Worm (Caenorhabditis elegans): Measurements from ENCODE around the gene C28G1.10.

C28G1.10 gene

ce11 chrX:8892808-8893207, 45.9 kb downstream of the C28G1.10 start, which contains the start of gene C13E3.1:
Gene C13E3.1, plus strand, starts transcription at chrX:8893108.
- TF ChIP-seq aly-1 (tag; optimal IDR thresholded peaks at IDR 0.05) (no peak), ets-7 (tag; optimal IDR thresholded peaks at IDR 0.05) (no peak), hmg-4 (GFP tag; optimal IDR thresholded peaks at IDR 0.05) (no peak), pes-1 (GFP tag; IDR thresholded peaks at IDR 0.05) (no peak), F13C5.2 (tag; optimal IDR thresholded peaks at IDR 0.05) (no peak), ceh-13 (GFP tag; optimal IDR thresholded peaks at IDR 0.05) (no peak), scrt-1 (GFP tag; IDR thresholded peaks at IDR 0.05) (no peak), hmbx-1 (tag; optimal IDR thresholded peaks at IDR 0.05) (no peak), flt-1 (GFP tag; IDR thresholded peaks at IDR 0.05) (no peak), ama-1 (optimal IDR thresholded peaks at IDR 0.05) (no peak), tra-4 (tag; optimal IDR thresholded peaks at IDR 0.05) (no peak), hnd-1 (tag; optimal IDR thresholded peaks at IDR 0.05) (no peak), tbx-11 (GFP tag; IDR thresholded peaks at IDR 0.05) (no peak)

All from whole organism, early embryonic.